Worm (Caenorhabditis elegans) whole organism, L4 larva: ENCODE results near the gene col-96.

Experiments
- ceh-82 ChIP-seq: sonication (generic microtip); optimal IDR thresholded peaks from 2 replicates; lab custom pipeline; 2017; ENCODE audit warnings: missing biosample characterization, missing genetic modification characterization
- egl-27 ChIP-seq: sonication (generic microtip); optimal IDR thresholded peaks from 3 replicates; lab custom pipeline; 2017; ENCODE audit warnings: missing biosample characterization, missing genetic modification reagents, missing genetic modification characterization
- lin-38 ChIP-seq: fragments of 200-800 bp; sonication (Bioruptor generic); IDR thresholded peaks from 2 replicates; pipeline ENCODE4 v1.3.6; 2022; ENCODE audit warnings: missing genetic modification reagents, missing genetic modification characterization, missing compliant biosample characterization
- mdl-1 ChIP-seq, 2 experiments: fragments of 150-350 bp in 1 of 2; sonication (generic microtip) in 1 of 2; optimal IDR thresholded peaks; 2 replicates each; lab custom pipeline; 2014 to 2017; ENCODE audit warnings: missing biosample characterization in 2 of 2, missing genetic modification characterization in 2 of 2
- mxl-2 ChIP-seq: fragments of 200-800 bp; sonication (Bioruptor generic); conservative IDR thresholded peaks from 2 replicates; pipeline ENCODE4 v1.3.6; 2022; ENCODE audit warnings: missing genetic modification reagents, missing genetic modification characterization, missing compliant biosample characterization
- nhr-28 ChIP-seq: fragments of 150-350 bp; optimal IDR thresholded peaks from 2 replicates; lab custom pipeline; 2014; ENCODE audit warnings: missing biosample characterization, missing genetic modification characterization
- skn-1 ChIP-seq: fragments of 150-350 bp; optimal IDR thresholded peaks from 2 replicates; lab custom pipeline; 2014; ENCODE audit warnings: missing biosample characterization, missing genetic modification characterization
- snpc-4 ChIP-seq: fragments of 150-350 bp; optimal IDR thresholded peaks from 2 replicates; lab custom pipeline; 2014; ENCODE audit warnings: missing biosample characterization, missing genetic modification characterization

ce11 chrIII:11742191-11742590 lies 35.6 kb upstream of the col-96 start:
- TF ChIP-seq snpc-4 (tag; lab: Kevin White, UChicago) (no peak), mxl-2 (GFP tag; lab: Robert Waterston, UW) (no peak), lin-38 (GFP tag; lab: Robert Waterston, UW) (no peak), mdl-1 (tag; optimal IDR thresholded peaks at IDR 0.05; lab: Kevin White, UChicago) (no peak), nhr-28 (no peak), egl-27 (tag; lab: Kevin White, UChicago) (no peak), skn-1 (tag; lab: Kevin White, UChicago) (no peak), ceh-82 (tag; lab: Kevin White, UChicago) (no peak)
